Fruit fly (Drosophila melanogaster) whole organism, embryonic: ENCODE measurements around the gene Blimp-1.

ENCODE experiments used
- CG12391 ChIP-seq: fragments of 200-800 bp; sonication (Bioruptor generic); optimal IDR thresholded peaks from 3 replicates; lab custom pipeline; 2018; ENCODE audit warnings: missing biosample characterization, mild to moderate bottlenecking, missing genetic modification characterization, moderate library complexity
- CG5245 ChIP-seq: fragments of 200-800 bp; sonication (Bioruptor generic); optimal IDR thresholded peaks from 3 replicates; lab custom pipeline; 2016; ENCODE audit warnings: missing biosample characterization, missing genetic modification characterization
- CG7839 ChIP-seq: fragments of 200-800 bp; sonication (Bioruptor generic); optimal IDR thresholded peaks from 3 replicates; lab custom pipeline; 2018; ENCODE audit warnings: missing biosample characterization, mild to moderate bottlenecking, missing genetic modification characterization, moderate library complexity
- Hr78 ChIP-seq, 2 experiments: fragments of 200-800 bp in 1 of 2; fragments of >200 bp in 1 of 2; sonication (Bioruptor generic) in 1 of 2; optimal IDR thresholded peaks; 2 replicates each; lab custom pipeline; 2017 to 2019; ENCODE audit warnings: missing biosample characterization in 2 of 2, missing genetic modification characterization in 2 of 2, mild to moderate bottlenecking in 1 of 2, moderate library complexity in 1 of 2
- Side ChIP-seq: fragments of 200-800 bp; sonication (Bioruptor generic); optimal IDR thresholded peaks from 2 replicates; lab custom pipeline; 2016; ENCODE audit warnings: missing biosample characterization, missing genetic modification characterization
- Vsx1 ChIP-seq: fragments of 200-800 bp; sonication (Bioruptor generic); optimal IDR thresholded peaks from 2 replicates; lab custom pipeline; 2017; ENCODE audit warnings: missing biosample characterization, mild to moderate bottlenecking, missing genetic modification characterization, missing genetic modification reagents
- ase ChIP-seq: fragments of 200-800 bp; sonication (Bioruptor generic); IDR thresholded peaks from 3 replicates; pipeline ENCODE4 v1.3.6; 2022; ENCODE audit warnings: missing biosample characterization, missing genetic modification characterization
- gsb-n ChIP-seq: fragments of 200-800 bp; sonication (Bioruptor generic); optimal IDR thresholded peaks from 3 replicates; lab custom pipeline; 2018; ENCODE audit warnings: missing biosample characterization, mild to moderate bottlenecking, missing genetic modification characterization
- ken ChIP-seq: fragments of 200-800 bp; sonication (Bioruptor generic); IDR thresholded peaks from 3 replicates; pipeline ENCODE4 v1.3.6; 2022; ENCODE audit warnings: missing biosample characterization, missing genetic modification characterization

DNA sequence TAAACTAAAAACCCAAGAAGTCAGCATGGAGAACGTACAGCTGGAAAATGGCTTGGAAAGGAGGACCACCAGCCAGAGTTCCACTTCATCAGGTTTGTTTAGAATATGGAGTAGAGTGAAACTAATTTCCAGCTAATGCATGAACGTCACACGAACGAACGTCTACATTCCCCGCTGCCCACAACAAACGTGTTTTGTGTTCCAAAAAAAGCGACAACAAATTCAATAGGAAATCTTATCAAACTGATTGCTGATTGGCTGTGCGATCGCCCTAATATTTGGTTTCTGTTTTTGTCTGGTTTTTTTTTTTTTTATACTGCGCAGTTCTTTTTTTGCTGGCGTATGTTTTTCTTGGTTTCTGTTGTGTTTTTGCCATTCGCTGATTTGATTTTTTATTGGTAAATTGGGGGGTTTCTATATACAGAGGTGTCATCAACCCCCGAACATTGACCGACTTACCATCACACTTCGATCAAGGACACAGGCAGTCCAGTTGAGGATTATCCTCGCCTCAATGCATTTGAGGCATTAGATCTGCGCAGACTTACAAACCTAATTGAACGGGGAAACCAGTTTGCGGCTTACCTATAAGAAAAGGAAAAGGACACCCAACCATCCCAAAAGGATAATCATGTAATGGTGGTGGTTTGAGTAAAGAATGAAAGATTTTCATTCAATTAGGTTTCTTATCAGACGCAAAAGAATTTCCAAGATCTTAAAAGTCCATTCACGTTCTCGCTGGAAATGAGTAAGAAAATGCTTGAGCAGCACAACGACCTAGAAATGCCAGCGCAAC, 24.4 kb downstream of the Blimp-1 start:
- TF ChIP-seq gsb-n (tag; lab: Kevin White, UChicago) (no peak), CG12391 (no peak), Hr78 (GFP tag; optimal IDR thresholded peaks at IDR 0.05; lab: Kevin White, UChicago) (no peak), Vsx1 (GFP tag; lab: Kevin White, UChicago) (no peak), ken (no peak), CG5245 (GFP tag; lab: Kevin White, UChicago) (no peak), ase (GFP tag; lab: Robert Waterston, UW) (no peak), CG7839 (tag; lab: Kevin White, UChicago) (peak; percentile 5), Side (GFP tag; lab: Kevin White, UChicago) (no peak)
